Worm (Caenorhabditis elegans) whole organism, L4 larva: ENCODE data around the gene W10C4.1.

Source experiments
- fos-1 ChIP-seq: fragments of 150-350 bp; optimal IDR thresholded peaks from 2 replicates; lab custom pipeline; 2014; ENCODE audit warnings: missing biosample characterization, missing genetic modification characterization
- madf-5 ChIP-seq, 2 experiments: fragments of 200-800 bp; sonication (Bioruptor generic); IDR thresholded peaks; 2 replicates each; pipeline ENCODE4 v1.3.6; 2022; ENCODE audit warnings: missing compliant biosample characterization in 2 of 2, missing genetic modification characterization in 2 of 2
- mep-1 ChIP-seq: fragments of 150-350 bp; sonication (generic microtip); optimal IDR thresholded peaks from 3 replicates; lab custom pipeline; 2014; ENCODE audit warnings: missing biosample characterization, missing genetic modification characterization
- rbr-2 ChIP-seq: sonication (generic microtip); optimal IDR thresholded peaks from 2 replicates; lab custom pipeline; 2016; ENCODE audit warnings: missing genotype, missing genetic modification characterization, missing compliant biosample characterization
- unc-62 ChIP-seq, 3 experiments: fragments of 150-350 bp in 1 of 3; sonication (generic microtip); optimal IDR thresholded peaks in 2 of 3; peaks in 1 of 3; 1 replicate in 1 of 3; 2 replicates in 2 of 3; lab custom pipeline; 2014 to 2017; ENCODE audit warnings: missing biosample characterization in 3 of 3, missing genetic modification characterization in 3 of 3, missing genetic modification reagents in 3 of 3, missing genotype in 1 of 3
- zip-11 ChIP-seq: fragments of 200-800 bp; sonication (Bioruptor generic); IDR thresholded peaks from 2 replicates; pipeline ENCODE4 v1.3.6; 2022; ENCODE audit warnings: missing genetic modification characterization, missing compliant biosample characterization

ce11 chrIII:194160-194559 lies 12.8 kb downstream of the W10C4.1 start, which contains the start of gene F40G9.17:
- TF ChIP-seq zip-11 (GFP tag; lab: Robert Waterston, UW) (no peak), mep-1 (tag; lab: Kevin White, UChicago) (no peak), rbr-2 (no peak), unc-62 (GFP tag; optimal IDR thresholded peaks at IDR 0.05 in 1 of 2; lab: Kevin White, UChicago) (no peak), unc-62 (tag; optimal IDR thresholded peaks at IDR 0.05; lab: Kevin White, UChicago) (no peak), fos-1 (tag; lab: Kevin White, UChicago) (no peak), madf-5 (GFP tag; IDR thresholded peaks at IDR 0.05; lab: Robert Waterston, UW) (no peak)
